Worm (Caenorhabditis elegans): ENCODE results near the gene F02H6.7.

- TF ChIP-seq sdc-2 (tag; optimal IDR thresholded peaks at IDR 0.05) (no peak), ceh-2 (tag; optimal IDR thresholded peaks at IDR 0.05) (no peak), sox-4 (tag; optimal IDR thresholded peaks at IDR 0.05) (no peak), ama-1 (optimal IDR thresholded peaks at IDR 0.05) (no peak), lin-11 (tag; optimal IDR thresholded peaks at IDR 0.05) (no peak), odd-2 (tag; optimal IDR thresholded peaks at IDR 0.05) (no peak), nhr-11 (tag; optimal IDR thresholded peaks at IDR 0.05) (no peak), tbx-2 (tag; optimal IDR thresholded peaks at IDR 0.05) (no peak), fax-1 (tag; optimal IDR thresholded peaks at IDR 0.05) (no peak), dmd-4 (tag; optimal IDR thresholded peaks at IDR 0.05; ENCODE audit: borderline replicate concordance) (no peak)
These were observed 16.4 kb upstream of the F02H6.7 start, which contains the start of gene Y64G10A.2 for ce11 chrIV:14244357-14244756.
